Worm (Caenorhabditis elegans): ENCODE results near the gene C16A3.5.

C16A3.5 gene

ce11 chrIII:6420995-6421404, 40.4 kb downstream of the C16A3.5 start (continued):
- TF ChIP-seq attf-5 (GFP tag; optimal IDR thresholded peaks at IDR 0.05) (peak; percentile 64), ztf-28 (GFP tag; IDR thresholded peaks at IDR 0.05) (no peak), repo-1 (tag; optimal IDR thresholded peaks at IDR 0.05) (peak; percentile 89), nhr-120 (GFP tag; IDR thresholded peaks at IDR 0.05) (no peak), pha-4 (tag; optimal IDR thresholded peaks at IDR 0.05) (no peak), mcd-1 (GFP tag; IDR thresholded peaks at IDR 0.05) (peak; percentile 81), F52B5.7 (tag; optimal IDR thresholded peaks at IDR 0.05) (no peak), lsy-27 (tag; optimal IDR thresholded peaks at IDR 0.05; ENCODE audit: borderline replicate concordance, insufficient read depth) (no peak), D2030.7 (GFP tag; IDR thresholded peaks at IDR 0.05) (no peak), tbx-9 (tag; optimal IDR thresholded peaks at IDR 0.05; ENCODE audit: borderline replicate concordance) (no peak), sptf-2 (GFP tag; optimal IDR thresholded peaks at IDR 0.05) (no peak), madf-3 (GFP tag; IDR thresholded peaks at IDR 0.05) (0 out of 2 replicates have a peak, but pooled peaks have one; percentile 55), lsl-1 (GFP tag; optimal IDR thresholded peaks at IDR 0.05) (no peak), K12H6.12 (tag; optimal IDR thresholded peaks at IDR 0.05) (peak; percentile 68), ama-1 (optimal IDR thresholded peaks at IDR 0.05) (no peak), ama-1 (GFP tag; optimal IDR thresholded peaks at IDR 0.05) (no peak), hmg-1.2 (GFP tag; IDR thresholded peaks at IDR 0.05) (peak; percentile 99), T07F8.4 (tag; optimal IDR thresholded peaks at IDR 0.05) (peak; percentile 5), attf-3 (GFP tag; conservative IDR thresholded peaks at IDR 0.05) (no peak), dpff-1 (tag; optimal IDR thresholded peaks at IDR 0.05) (no peak), unc-62 (GFP tag; optimal IDR thresholded peaks at IDR 0.05) (no peak), B0336.3 (GFP tag; IDR thresholded peaks at IDR 0.05) (peak; percentile 88), attf-6 (GFP tag; IDR thresholded peaks at IDR 0.05) (no peak), rcor-1 (GFP tag; IDR thresholded peaks at IDR 0.05) (peak; percentile 41; the same call in 1 of the 2 replicates), Y53G8AR.9 (GFP tag; conservative IDR thresholded peaks at IDR 0.05) (no peak), cebp-1 (GFP tag; IDR thresholded peaks at IDR 0.05) (0 out of 2 replicates have a peak, but pooled peaks have one; percentile 7), cebp-1 (tag; optimal IDR thresholded peaks at IDR 0.05) (peak; percentile 88), C17E4.6 (GFP tag; IDR thresholded peaks at IDR 0.05) (no peak), ekl-4 (GFP tag; IDR thresholded peaks at IDR 0.05) (peak; percentile 92), Y79H2A.3 (GFP tag; conservative IDR thresholded peaks at IDR 0.05) (no peak)

- TF ChIP-seq lin-35 (GFP tag; optimal IDR thresholded peaks at IDR 0.05) = peak in 1 of 3 experiments; percentile 6
- peak; percentile 25 for TF ChIP-seq repo-1 (tag; optimal IDR thresholded peaks at IDR 0.05)
- peak; percentile 43 for TF ChIP-seq ama-1 (optimal IDR thresholded peaks at IDR 0.05)
- no peak for TF ChIP-seq ama-1 (GFP tag; optimal IDR thresholded peaks at IDR 0.05)
- no peak for TF ChIP-seq B0261.1 (tag; optimal IDR thresholded peaks at IDR 0.05)
- no peak for TF ChIP-seq D2030.7 (GFP tag; IDR thresholded peaks at IDR 0.05)
Measured at ce11 chrIII:6421473-6421872, 40.9 kb downstream of the C16A3.5 start.

ce11 chrIII:6421973-6422511, 41.5 kb downstream of the C16A3.5 start:
- TF ChIP-seq snpc-3.4 (tag; optimal IDR thresholded peaks at IDR 0.05) = no peak
- no peak for TF ChIP-seq athp-1 (tag; optimal IDR thresholded peaks at IDR 0.05)
- TF ChIP-seq hmg-1.2 (GFP tag; IDR thresholded peaks at IDR 0.05) = peak; percentile 30; the same call in 1 of the 2 replicates
- peak; percentile 15; the same call in 1 of the 2 replicates for TF ChIP-seq dox-1 (GFP tag; IDR thresholded peaks at IDR 0.05)
- TF ChIP-seq ZK185.1 (tag; optimal IDR thresholded peaks at IDR 0.05; ENCODE audit: poor library complexity, severe bottlenecking) = no peak
- peak; percentile 72 for TF ChIP-seq nhr-80 (tag; optimal IDR thresholded peaks at IDR 0.05)
- peak; percentile 46; the same call in 1 of the 2 replicates for TF ChIP-seq lin-26 (GFP tag; IDR thresholded peaks at IDR 0.05)
